Fruit fly (Drosophila melanogaster): ENCODE data around the gene CG6765.

The CG6765 gene

dm6 chr3L:8512428-8512827 is at the start of gene CG6765:
CG6765 (plus strand) TSS chr3L:8512767.
- TF ChIP-seq CG8478 (optimal IDR thresholded peaks at IDR 0.05) (no peak), CTCF (optimal IDR thresholded peaks at IDR 0.05) (no peak)

- TF ChIP-seq CTCF (optimal IDR thresholded peaks at IDR 0.05) = no peak
- TF ChIP-seq CG8478 (optimal IDR thresholded peaks at IDR 0.05) = no peak
These were observed 31.6 kb upstream of the CG6765 start for dm6 chr3L:8480944-8481343.

- no peak for TF ChIP-seq CG8478 (optimal IDR thresholded peaks at IDR 0.05)
- peak in 1 of 2 experiments; percentile 29 for TF ChIP-seq CTCF (optimal IDR thresholded peaks at IDR 0.05)
These were observed 5.6 kb upstream of the CG6765 start, which contains the start of gene CG43163 for dm6 chr3L:8506975-8507441. CG43163 (minus strand) TSS chr3L:8507146.

- TF ChIP-seq CG8478 (optimal IDR thresholded peaks at IDR 0.05) (no peak), CTCF (optimal IDR thresholded peaks at IDR 0.05) (no peak)
These were observed 2.9 kb upstream of the CG6765 start, which contains the start of the genes ZC3H3 and Pus7 for dm6 chr3L:8509567-8510109. ZC3H3 (minus strand) TSS chr3L:8509763. Pus7 (plus strand) TSS chr3L:8510003.

- TF ChIP-seq CG8478 (optimal IDR thresholded peaks at IDR 0.05) (no peak), CTCF (optimal IDR thresholded peaks at IDR 0.05) (no peak)
These were observed 691 bp downstream of the CG6765 start for dm6 chr3L:8513258-8513657.

- TF ChIP-seq CG8478 (optimal IDR thresholded peaks at IDR 0.05) (no peak), CTCF (optimal IDR thresholded peaks at IDR 0.05) (no peak)
These were observed 2.2 kb downstream of the CG6765 start, which contains the start of gene CG6683 for dm6 chr3L:8514768-8515167. CG6683 (minus strand) TSS chr3L:8514921.

- no peak for TF ChIP-seq CTCF (optimal IDR thresholded peaks at IDR 0.05)
- no peak for TF ChIP-seq CG8478 (optimal IDR thresholded peaks at IDR 0.05)
These were observed 6.0 kb downstream of the CG6765 start, which contains the start of gene GstO3 for dm6 chr3L:8518516-8519087. GstO3 (plus strand) TSS chr3L:8518885.

- TF ChIP-seq CG8478 (optimal IDR thresholded peaks at IDR 0.05) (no peak), CTCF (optimal IDR thresholded peaks at IDR 0.05) (no peak)
These were observed 6.7 kb downstream of the CG6765 start for dm6 chr3L:8519232-8519631.

dm6 chr3L:8520252-8520651 is 7.7 kb downstream of the CG6765 start, which contains the start of gene se:
se (plus strand) TSS chr3L:8520552.
- TF ChIP-seq CTCF (optimal IDR thresholded peaks at IDR 0.05) (no peak), CG8478 (optimal IDR thresholded peaks at IDR 0.05) (no peak)

dm6 chr3L:8523257-8523656 is 10.7 kb downstream of the CG6765 start, which contains the start of gene GstO2:
GstO2 (minus strand) TSS chr3L:8523501.
- no peak for TF ChIP-seq CTCF (optimal IDR thresholded peaks at IDR 0.05)
- no peak for TF ChIP-seq CG8478 (optimal IDR thresholded peaks at IDR 0.05)

- TF ChIP-seq CTCF (optimal IDR thresholded peaks at IDR 0.05) (peak in 1 of 2 experiments; percentile 31), CG8478 (optimal IDR thresholded peaks at IDR 0.05) (no peak)
These were observed 12.5 kb downstream of the CG6765 start, which contains the start of the genes GstO1 and foi for dm6 chr3L:8524816-8525625. GstO1 (minus strand) TSS chr3L:8524866. foi (plus strand) TSS chr3L:8525244.

dm6 chr3L:8525691-8526421 is 13.3 kb downstream of the CG6765 start:
- TF ChIP-seq CG8478 (optimal IDR thresholded peaks at IDR 0.05) (no peak), CTCF (optimal IDR thresholded peaks at IDR 0.05) (no peak)

dm6 chr3L:8527829-8528228 is 15.3 kb downstream of the CG6765 start:
- TF ChIP-seq CTCF (optimal IDR thresholded peaks at IDR 0.05) (no peak), CG8478 (optimal IDR thresholded peaks at IDR 0.05) (no peak)

dm6 chr3L:8528546-8528945 is 16.0 kb downstream of the CG6765 start:
- TF ChIP-seq CG8478 (optimal IDR thresholded peaks at IDR 0.05) = no peak
- TF ChIP-seq CTCF (optimal IDR thresholded peaks at IDR 0.05) = no peak

- TF ChIP-seq CTCF (optimal IDR thresholded peaks at IDR 0.05) (no peak), CG8478 (optimal IDR thresholded peaks at IDR 0.05) (no peak)
These were observed 17.1 kb downstream of the CG6765 start for dm6 chr3L:8529701-8530100.
